Worm (Caenorhabditis elegans): ENCODE data around the gene btf-1.

DNA sequence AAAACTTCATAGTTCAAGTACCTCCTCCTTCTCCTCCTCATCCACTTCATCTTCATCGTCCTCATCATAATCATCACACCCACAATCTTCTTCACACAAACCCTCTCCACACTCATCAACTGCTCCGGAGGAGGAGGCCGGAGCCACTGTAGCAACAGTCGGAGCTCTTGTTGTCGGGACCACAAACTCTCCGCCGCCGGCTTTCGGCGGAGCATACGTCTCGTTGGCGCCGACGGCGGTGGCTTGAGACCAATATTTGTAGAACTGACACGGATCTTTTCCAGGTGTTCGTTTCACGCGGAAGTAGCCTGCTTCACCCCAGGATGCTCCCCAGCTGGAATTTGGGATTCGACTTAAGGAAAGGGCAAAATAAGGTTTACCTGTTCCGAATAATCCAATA, 39.6 kb downstream of the btf-1 start:
- TF ChIP-seq unc-62 (GFP tag; optimal IDR thresholded peaks at IDR 0.05) (no peak), snpc-4 (GFP tag; optimal IDR thresholded peaks at IDR 0.05) (no peak), snpc-4 (tag; optimal IDR thresholded peaks at IDR 0.05) (no peak), lsl-1 (GFP tag; optimal IDR thresholded peaks at IDR 0.05) (no peak), lsy-27 (tag; optimal IDR thresholded peaks at IDR 0.05; ENCODE audit: borderline replicate concordance, insufficient read depth) (no peak), ets-4 (GFP tag; optimal IDR thresholded peaks at IDR 0.05) (no peak), ceh-91 (GFP tag; IDR thresholded peaks at IDR 0.05) (no peak), chd-7 (tag; optimal IDR thresholded peaks at IDR 0.05) (no peak), Y53F4B.3 (GFP tag; IDR thresholded peaks at IDR 0.05) (no peak)
